Worm (Caenorhabditis elegans) whole organism, L1 larva: Measurements from ENCODE around the gene srj-42.

Source experiments
- C16A3.4 ChIP-seq: fragments of 150-350 bp; optimal IDR thresholded peaks from 2 replicates; lab custom pipeline; 2014; ENCODE audit warnings: missing biosample characterization, missing genetic modification characterization
- C34B4.2 ChIP-seq: sonication (generic microtip); optimal IDR thresholded peaks from 2 replicates; lab custom pipeline; 2017; ENCODE audit warnings: mild to moderate bottlenecking, missing genetic modification characterization, missing compliant biosample characterization
- aha-1 ChIP-seq: fragments of 150-350 bp; optimal IDR thresholded peaks from 2 replicates; lab custom pipeline; 2014; ENCODE audit warnings: missing biosample characterization, missing genetic modification characterization
- alr-1 ChIP-seq: fragments of 200-800 bp; sonication (Bioruptor generic); optimal IDR thresholded peaks from 2 replicates; lab custom pipeline; 2018; ENCODE audit warnings: borderline replicate concordance, mild to moderate bottlenecking, missing genetic modification characterization, missing compliant biosample characterization
- blmp-1 ChIP-seq: fragments of 150-350 bp; optimal IDR thresholded peaks from 2 replicates; lab custom pipeline; 2014; ENCODE audit warnings: missing biosample characterization, missing genetic modification characterization
- ceh-63 ChIP-seq: fragments of 200-800 bp; sonication (Bioruptor generic); optimal IDR thresholded peaks from 2 replicates; lab custom pipeline; 2018; ENCODE audit warnings: mild to moderate bottlenecking, missing genetic modification characterization, missing compliant biosample characterization
- ceh-8 ChIP-seq: fragments of 200-800 bp; sonication (Bioruptor generic); optimal IDR thresholded peaks from 2 replicates; lab custom pipeline; 2018; ENCODE audit warnings: mild to moderate bottlenecking, missing genetic modification characterization, moderate library complexity, missing compliant biosample characterization
- ceh-88 ChIP-seq: fragments of 200-800 bp; sonication (Bioruptor generic); IDR thresholded peaks from 2 replicates; pipeline ENCODE4 v1.3.6; 2022; ENCODE audit warnings: missing genetic modification characterization, missing compliant biosample characterization
- ceh-90 ChIP-seq: sonication (generic microtip); optimal IDR thresholded peaks from 2 replicates; lab custom pipeline; 2016; ENCODE audit warnings: missing genetic modification characterization, missing compliant biosample characterization
- dpl-1 ChIP-seq, 3 experiments: fragments of 150-350 bp in 2 of 3; sonication (generic microtip) in 1 of 3; optimal IDR thresholded peaks; 2 replicates each; lab custom pipeline; 2014 to 2017; ENCODE audit warnings: missing biosample characterization in 3 of 3, missing genetic modification characterization in 3 of 3, missing genetic modification reagents in 3 of 3
- dsc-1 ChIP-seq: sonication (generic microtip); optimal IDR thresholded peaks from 2 replicates; lab custom pipeline; 2016; ENCODE audit warnings: mild to moderate bottlenecking, missing genetic modification characterization, missing compliant biosample characterization
- efl-3 ChIP-seq: fragments of 200-800 bp; sonication (Bioruptor generic); optimal IDR thresholded peaks from 2 replicates; lab custom pipeline; 2018; ENCODE audit warnings: mild to moderate bottlenecking, missing genetic modification characterization, missing compliant biosample characterization
- egl-13 ChIP-seq: sonication (generic microtip); optimal IDR thresholded peaks from 2 replicates; lab custom pipeline; 2016; ENCODE audit warnings: missing genotype, missing genetic modification reagents, missing genetic modification characterization, missing compliant biosample characterization
- elt-2 ChIP-seq: sonication (generic microtip); optimal IDR thresholded peaks from 2 replicates; lab custom pipeline; 2016; ENCODE audit warnings: missing genetic modification characterization, mild to moderate bottlenecking, inconsistent platforms, missing compliant biosample characterization, missing genetic modification reagents
- ets-5 ChIP-seq: fragments of 200-800 bp; sonication (Bioruptor generic); IDR thresholded peaks from 2 replicates; pipeline ENCODE4 v1.3.6; 2022; ENCODE audit warnings: missing genetic modification characterization, missing compliant biosample characterization
- fkh-10 ChIP-seq: sonication (generic microtip); optimal IDR thresholded peaks from 2 replicates; lab custom pipeline; 2017; ENCODE audit warnings: missing biosample characterization, missing genetic modification reagents, missing genetic modification characterization
- fkh-4 ChIP-seq: sonication (generic microtip); optimal IDR thresholded peaks from 2 replicates; lab custom pipeline; 2016; ENCODE audit warnings: missing compliant biosample characterization, missing genetic modification characterization, borderline replicate concordance
- grh-1 ChIP-seq: fragments of 200-800 bp; sonication (Bioruptor generic); IDR thresholded peaks from 2 replicates; pipeline ENCODE4 v1.3.6; 2022; ENCODE audit warnings: missing genetic modification reagents, missing genetic modification characterization, missing compliant biosample characterization
- hlh-17 ChIP-seq: fragments of 200-800 bp; sonication (Bioruptor generic); optimal IDR thresholded peaks from 2 replicates; lab custom pipeline; 2018; ENCODE audit warnings: missing genetic modification characterization, mild to moderate bottlenecking, missing compliant biosample characterization, moderate library complexity, borderline replicate concordance
- hlh-4 ChIP-seq: sonication (generic microtip); optimal IDR thresholded peaks from 2 replicates; lab custom pipeline; 2016; ENCODE audit warnings: mild to moderate bottlenecking, missing genetic modification characterization, missing compliant biosample characterization
- hpl-2 ChIP-seq: fragments of 150-350 bp; optimal IDR thresholded peaks from 2 replicates; lab custom pipeline; 2014; ENCODE audit warnings: missing biosample characterization, missing genetic modification reagents, missing genetic modification characterization
- irx-1 ChIP-seq: sonication (generic microtip); optimal IDR thresholded peaks from 2 replicates; lab custom pipeline; 2016; ENCODE audit warnings: missing genetic modification characterization, missing compliant biosample characterization
- isw-1 ChIP-seq: fragments of 200-800 bp; sonication (Bioruptor generic); IDR thresholded peaks from 2 replicates; pipeline ENCODE4 v1.3.6; 2022; ENCODE audit warnings: missing genetic modification characterization, missing compliant biosample characterization
- jun-1 ChIP-seq: fragments of 150-350 bp; optimal IDR thresholded peaks from 2 replicates; lab custom pipeline; 2014; ENCODE audit warnings: missing biosample characterization, missing genetic modification reagents, missing genetic modification characterization
- lin-13 ChIP-seq: fragments of 150-350 bp; optimal IDR thresholded peaks from 2 replicates; lab custom pipeline; 2014; ENCODE audit warnings: missing biosample characterization, missing genetic modification reagents, missing genetic modification characterization
- lin-14 ChIP-seq: fragments of 200-800 bp; sonication (Bioruptor generic); optimal IDR thresholded peaks from 2 replicates; lab custom pipeline; 2018; ENCODE audit warnings: mild to moderate bottlenecking, missing genetic modification characterization, moderate library complexity, missing compliant biosample characterization
- lin-39 ChIP-seq: fragments of 150-350 bp; optimal IDR thresholded peaks from 2 replicates; lab custom pipeline; 2014; ENCODE audit warnings: missing biosample characterization, missing genetic modification reagents, missing genetic modification characterization
- lir-3 ChIP-seq: sonication (generic microtip); optimal IDR thresholded peaks from 2 replicates; lab custom pipeline; 2016; ENCODE audit warnings: mild to moderate bottlenecking, missing genetic modification characterization, moderate library complexity, missing compliant biosample characterization; ENCODE audit not compliant: poor library complexity
- lsy-2 ChIP-seq, 2 experiments: fragments of 150-350 bp; optimal IDR thresholded peaks; 2 replicates each; lab custom pipeline; 2014; ENCODE audit warnings: missing biosample characterization in 2 of 2, missing genetic modification characterization in 2 of 2
- mab-9 ChIP-seq: fragments of 200-800 bp; sonication (Bioruptor generic); IDR thresholded peaks from 2 replicates; pipeline ENCODE4 v1.3.6; 2022; ENCODE audit warnings: missing genetic modification reagents, missing genetic modification characterization, missing compliant biosample characterization
- mdl-1 ChIP-seq, 2 experiments: fragments of 150-350 bp; optimal IDR thresholded peaks; 2 replicates each; lab custom pipeline; 2014 to 2017; ENCODE audit warnings: missing biosample characterization in 2 of 2, missing genetic modification characterization in 2 of 2, inconsistent platforms in 1 of 2
- mef-2 ChIP-seq: fragments of 150-350 bp; optimal IDR thresholded peaks from 2 replicates; lab custom pipeline; 2014; ENCODE audit warnings: missing biosample characterization, missing genetic modification characterization
- mep-1 ChIP-seq: fragments of 150-350 bp; optimal IDR thresholded peaks from 2 replicates; lab custom pipeline; 2014; ENCODE audit warnings: missing biosample characterization, missing genetic modification characterization
- nhr-12 ChIP-seq: sonication (generic microtip); optimal IDR thresholded peaks from 2 replicates; lab custom pipeline; 2017; ENCODE audit warnings: missing biosample characterization, missing genetic modification characterization
- nhr-28 ChIP-seq: fragments of 150-350 bp; optimal IDR thresholded peaks from 2 replicates; lab custom pipeline; 2014; ENCODE audit warnings: missing biosample characterization, missing genetic modification characterization
- nhr-47 ChIP-seq: sonication (generic microtip); optimal IDR thresholded peaks from 2 replicates; lab custom pipeline; 2016; ENCODE audit warnings: mild to moderate bottlenecking, missing genetic modification characterization, moderate library complexity, missing compliant biosample characterization
- nhr-71 ChIP-seq: sonication (generic microtip); optimal IDR thresholded peaks from 2 replicates; lab custom pipeline; 2016; ENCODE audit warnings: mild to moderate bottlenecking, missing genetic modification characterization, moderate library complexity, missing compliant biosample characterization
- nhr-76 ChIP-seq: sonication (generic microtip); optimal IDR thresholded peaks from 2 replicates; lab custom pipeline; 2017; ENCODE audit warnings: missing biosample characterization, missing genetic modification characterization
- nhr-77 ChIP-seq: fragments of 150-350 bp; optimal IDR thresholded peaks from 2 replicates; lab custom pipeline; 2014; ENCODE audit warnings: missing biosample characterization, missing genetic modification characterization
- nhr-90 ChIP-seq: sonication (generic microtip); optimal IDR thresholded peaks from 2 replicates; lab custom pipeline; 2016; ENCODE audit warnings: mild to moderate bottlenecking, missing genetic modification characterization, missing compliant biosample characterization; ENCODE audit not compliant: poor library complexity
- pag-3 ChIP-seq: sonication (generic microtip); optimal IDR thresholded peaks from 2 replicates; lab custom pipeline; 2017; ENCODE audit warnings: missing genetic modification characterization, mild to moderate bottlenecking, missing compliant biosample characterization, antibody characterized with exemption, borderline replicate concordance; ENCODE audit not compliant: insufficient read depth
- pqm-1 ChIP-seq: sonication (generic microtip); optimal IDR thresholded peaks from 3 replicates; lab custom pipeline; 2017; ENCODE audit warnings: missing biosample characterization, missing genetic modification characterization
- rnt-1 ChIP-seq: sonication (generic microtip); optimal IDR thresholded peaks from 2 replicates; lab custom pipeline; 2016; ENCODE audit warnings: mild to moderate bottlenecking, missing genetic modification characterization, moderate library complexity, missing compliant biosample characterization
- skn-1 ChIP-seq: fragments of 150-350 bp; optimal IDR thresholded peaks from 2 replicates; lab custom pipeline; 2014; ENCODE audit warnings: missing biosample characterization, missing genetic modification characterization
- snpc-4 ChIP-seq: fragments of 150-350 bp; optimal IDR thresholded peaks from 2 replicates; lab custom pipeline; 2014; ENCODE audit warnings: missing biosample characterization, missing genetic modification characterization
- tbx-2 ChIP-seq: sonication (generic microtip); optimal IDR thresholded peaks from 2 replicates; lab custom pipeline; 2016; ENCODE audit warnings: missing genetic modification characterization, missing compliant biosample characterization
- unc-30 ChIP-seq: sonication (generic microtip); optimal IDR thresholded peaks from 2 replicates; lab custom pipeline; 2017; ENCODE audit warnings: missing biosample characterization, missing genetic modification characterization
- unc-62 ChIP-seq: fragments of 150-350 bp; optimal IDR thresholded peaks from 2 replicates; lab custom pipeline; 2014; ENCODE audit warnings: missing biosample characterization, missing genetic modification reagents, missing genetic modification characterization
- unc-86 ChIP-seq: sonication (generic microtip); optimal IDR thresholded peaks from 2 replicates; lab custom pipeline; 2016; ENCODE audit warnings: missing genetic modification characterization, missing compliant biosample characterization
- xbp-1 ChIP-seq: sonication (generic microtip); optimal IDR thresholded peaks from 2 replicates; lab custom pipeline; 2016; ENCODE audit warnings: missing genetic modification characterization, missing compliant biosample characterization
- zag-1 ChIP-seq: fragments of 150-350 bp; optimal IDR thresholded peaks from 2 replicates; lab custom pipeline; 2014; ENCODE audit warnings: missing biosample characterization, missing genetic modification characterization
- zip-4 ChIP-seq: fragments of 200-800 bp; sonication (Bioruptor generic); optimal IDR thresholded peaks from 2 replicates; lab custom pipeline; 2018; ENCODE audit warnings: mild to moderate bottlenecking, missing genetic modification characterization, moderate library complexity, missing compliant biosample characterization
- ztf-4 ChIP-seq: fragments of 150-350 bp; optimal IDR thresholded peaks from 2 replicates; lab custom pipeline; 2014; ENCODE audit warnings: missing biosample characterization, missing genetic modification characterization

The srj-42 gene

ce11 chrIV:15259548-15259947 lies 7.5 kb upstream of the srj-42 start, which contains the start of gene Y73F8A.5:
Gene Y73F8A.5 (plus strand): TSS chrIV:15259868.
- no peak for TF ChIP-seq grh-1 (GFP tag; lab: Robert Waterston, UW)
- TF ChIP-seq xbp-1 (tag; lab: Kevin White, UChicago) = peak; percentile 14
- TF ChIP-seq mep-1 = peak; percentile 54
- TF ChIP-seq elt-2 = no peak
- TF ChIP-seq fkh-4 (tag; lab: Kevin White, UChicago) = no peak
- no peak for TF ChIP-seq nhr-77 (tag; lab: Kevin White, UChicago)
- no peak for TF ChIP-seq lin-14 (GFP tag; lab: Kevin White, UChicago)
- no peak for TF ChIP-seq skn-1 (tag; lab: Kevin White, UChicago)
- no peak for TF ChIP-seq pqm-1
- TF ChIP-seq ceh-90 = no peak
- TF ChIP-seq nhr-71 (tag; lab: Kevin White, UChicago) = no peak
- TF ChIP-seq nhr-12 (tag; lab: Kevin White, UChicago) = no peak
- TF ChIP-seq nhr-28 = no peak
- TF ChIP-seq lir-3 (tag; lab: Kevin White, UChicago) = no peak
- TF ChIP-seq mab-9 (GFP tag; lab: Robert Waterston, UW) = no peak
- no peak for TF ChIP-seq lin-39 (tag; lab: Kevin White, UChicago)
- no peak for TF ChIP-seq irx-1 (tag; lab: Kevin White, UChicago)
- no peak for TF ChIP-seq mdl-1 (tag; optimal IDR thresholded peaks at IDR 0.05; lab: Kevin White, UChicago)
- no peak for TF ChIP-seq pag-3 (tag; lab: Kevin White, UChicago)
- TF ChIP-seq unc-86 (tag; lab: Kevin White, UChicago) = peak; percentile 56
- TF ChIP-seq blmp-1 (tag; lab: Kevin White, UChicago) = no peak
- TF ChIP-seq C16A3.4 (tag; lab: Kevin White, UChicago) = no peak
- no peak for TF ChIP-seq unc-30 (tag; lab: Kevin White, UChicago)
- TF ChIP-seq egl-13 (tag; lab: Kevin White, UChicago) = no peak
- peak in 1 of 2 experiments; percentile 16 for TF ChIP-seq lsy-2 (tag; optimal IDR thresholded peaks at IDR 0.05; lab: Kevin White, UChicago)
- TF ChIP-seq hlh-4 (tag; lab: Kevin White, UChicago) = no peak
- TF ChIP-seq nhr-76 = no peak
- no peak for TF ChIP-seq ceh-88
- no peak for TF ChIP-seq ceh-63
- no peak for TF ChIP-seq mef-2 (tag; lab: Kevin White, UChicago)
- peak; percentile 39 for TF ChIP-seq nhr-47
- TF ChIP-seq efl-3 = no peak
- TF ChIP-seq ceh-8 (GFP tag; lab: Kevin White, UChicago) = no peak
- TF ChIP-seq aha-1 = no peak
- TF ChIP-seq isw-1 (GFP tag; lab: Robert Waterston, UW) = peak; percentile 9; the same call in 1 of the 2 replicates
- TF ChIP-seq lin-13 (GFP tag; lab: Kevin White, UChicago) = no peak
- peak; percentile 15 for TF ChIP-seq fkh-10 (GFP tag; lab: Kevin White, UChicago)
- no peak for TF ChIP-seq hpl-2 (GFP tag; lab: Kevin White, UChicago)
- no peak for TF ChIP-seq jun-1 (tag; lab: Kevin White, UChicago)
- TF ChIP-seq alr-1 = no peak
- no peak for TF ChIP-seq zip-4 (GFP tag; lab: Kevin White, UChicago)
- TF ChIP-seq hlh-17 (GFP tag; lab: Kevin White, UChicago) = no peak
- TF ChIP-seq dpl-1 (GFP tag; optimal IDR thresholded peaks at IDR 0.05; lab: Kevin White, UChicago) = peak in 1 of 3 experiments; percentile 10
- TF ChIP-seq C34B4.2 = no peak
- no peak for TF ChIP-seq snpc-4 (tag; lab: Kevin White, UChicago)
- TF ChIP-seq unc-62 (GFP tag; lab: Kevin White, UChicago) = no peak
- no peak for TF ChIP-seq rnt-1 (tag; lab: Kevin White, UChicago)
- TF ChIP-seq ztf-4 (tag; lab: Kevin White, UChicago) = no peak
- TF ChIP-seq dsc-1 = no peak
- TF ChIP-seq tbx-2 (tag; lab: Kevin White, UChicago) = no peak
- TF ChIP-seq ets-5 (GFP tag; lab: Robert Waterston, UW) = no peak
- no peak for TF ChIP-seq zag-1
- no peak for TF ChIP-seq nhr-90 (tag; lab: Kevin White, UChicago)
